Worm (Caenorhabditis elegans) whole organism, L1 larva: ENCODE results near the gene srw-115.
"Not testable (repeated sequence)": the region's sequence is repeated elsewhere in the genome, so short reads cannot be mapped to it uniquely, and the experiment has no call there.

ENCODE experiments used
- aha-1 ChIP-seq: fragments of 150-350 bp; optimal IDR thresholded peaks from 2 replicates; lab custom pipeline; 2014; ENCODE audit warnings: missing biosample characterization, missing genetic modification characterization
- ceh-63 ChIP-seq: fragments of 200-800 bp; sonication (Bioruptor generic); optimal IDR thresholded peaks from 2 replicates; lab custom pipeline; 2018; ENCODE audit warnings: mild to moderate bottlenecking, missing genetic modification characterization, missing compliant biosample characterization
- ceh-88 ChIP-seq: fragments of 200-800 bp; sonication (Bioruptor generic); IDR thresholded peaks from 2 replicates; pipeline ENCODE4 v1.3.6; 2022; ENCODE audit warnings: missing genetic modification characterization, missing compliant biosample characterization
- ces-1 ChIP-seq: fragments of 150-350 bp; optimal IDR thresholded peaks from 2 replicates; lab custom pipeline; 2014; ENCODE audit warnings: missing biosample characterization, missing genetic modification reagents, missing genetic modification characterization
- dsc-1 ChIP-seq: sonication (generic microtip); optimal IDR thresholded peaks from 2 replicates; lab custom pipeline; 2016; ENCODE audit warnings: mild to moderate bottlenecking, missing genetic modification characterization, missing compliant biosample characterization
- efl-1 ChIP-seq, 4 experiments: fragments of 150-350 bp; optimal IDR thresholded peaks in 3 of 4; peaks in 1 of 4; 1 replicate in 1 of 4; 2 replicates in 3 of 4; lab custom pipeline; 2014; ENCODE audit warnings: missing biosample characterization in 2 of 4, missing genetic modification characterization in 2 of 4, missing genetic modification reagents in 2 of 4
- efl-3 ChIP-seq: fragments of 200-800 bp; sonication (Bioruptor generic); optimal IDR thresholded peaks from 2 replicates; lab custom pipeline; 2018; ENCODE audit warnings: mild to moderate bottlenecking, missing genetic modification characterization, missing compliant biosample characterization
- egl-13 ChIP-seq: sonication (generic microtip); optimal IDR thresholded peaks from 2 replicates; lab custom pipeline; 2016; ENCODE audit warnings: missing genotype, missing genetic modification reagents, missing genetic modification characterization, missing compliant biosample characterization
- elt-2 ChIP-seq: sonication (generic microtip); optimal IDR thresholded peaks from 2 replicates; lab custom pipeline; 2016; ENCODE audit warnings: missing genetic modification characterization, mild to moderate bottlenecking, inconsistent platforms, missing compliant biosample characterization, missing genetic modification reagents
- fkh-10 ChIP-seq: sonication (generic microtip); optimal IDR thresholded peaks from 2 replicates; lab custom pipeline; 2017; ENCODE audit warnings: missing biosample characterization, missing genetic modification reagents, missing genetic modification characterization
- hlh-4 ChIP-seq: sonication (generic microtip); optimal IDR thresholded peaks from 2 replicates; lab custom pipeline; 2016; ENCODE audit warnings: mild to moderate bottlenecking, missing genetic modification characterization, missing compliant biosample characterization
- lin-15B ChIP-seq: fragments of 150-350 bp; sonication (generic microtip); optimal IDR thresholded peaks from 3 replicates; lab custom pipeline; 2014; ENCODE audit warnings: missing biosample characterization, missing genetic modification characterization
- lin-39 ChIP-seq: fragments of 150-350 bp; optimal IDR thresholded peaks from 2 replicates; lab custom pipeline; 2014; ENCODE audit warnings: missing biosample characterization, missing genetic modification reagents, missing genetic modification characterization
- mep-1 ChIP-seq: fragments of 150-350 bp; optimal IDR thresholded peaks from 2 replicates; lab custom pipeline; 2014; ENCODE audit warnings: missing biosample characterization, missing genetic modification characterization
- nhr-12 ChIP-seq: sonication (generic microtip); optimal IDR thresholded peaks from 2 replicates; lab custom pipeline; 2017; ENCODE audit warnings: missing biosample characterization, missing genetic modification characterization
- nhr-19 ChIP-seq: fragments of 200-800 bp; sonication (Bioruptor generic); conservative IDR thresholded peaks from 2 replicates; pipeline ENCODE4 v1.3.6; 2022; ENCODE audit warnings: missing genetic modification characterization, missing compliant biosample characterization
- nhr-237 ChIP-seq: fragments of 150-350 bp; optimal IDR thresholded peaks from 2 replicates; lab custom pipeline; 2014; ENCODE audit warnings: missing biosample characterization, missing genetic modification characterization
- nhr-76 ChIP-seq: sonication (generic microtip); optimal IDR thresholded peaks from 2 replicates; lab custom pipeline; 2017; ENCODE audit warnings: missing biosample characterization, missing genetic modification characterization
- nhr-85 ChIP-seq: sonication (generic microtip); peaks from one replicate; lab custom pipeline; 2016; ENCODE audit warnings: missing genetic modification characterization, inconsistent platforms, missing compliant biosample characterization
- nhr-90 ChIP-seq: sonication (generic microtip); optimal IDR thresholded peaks from 2 replicates; lab custom pipeline; 2016; ENCODE audit warnings: mild to moderate bottlenecking, missing genetic modification characterization, missing compliant biosample characterization; ENCODE audit not compliant: poor library complexity
- pax-3 ChIP-seq: fragments of 200-800 bp; sonication (Bioruptor generic); optimal IDR thresholded peaks from 2 replicates; lab custom pipeline; 2018; ENCODE audit warnings: mild to moderate bottlenecking, missing genetic modification characterization, moderate library complexity, missing compliant biosample characterization
- snu-23 ChIP-seq: sonication (generic microtip); optimal IDR thresholded peaks from 2 replicates; lab custom pipeline; 2016; ENCODE audit warnings: missing genetic modification characterization, missing compliant biosample characterization
- sox-4 ChIP-seq: sonication (generic microtip); optimal IDR thresholded peaks from 2 replicates; lab custom pipeline; 2016; ENCODE audit warnings: missing genetic modification characterization, missing compliant biosample characterization
- swsn-7 ChIP-seq: sonication (generic microtip); optimal IDR thresholded peaks from 2 replicates; lab custom pipeline; 2016; ENCODE audit warnings: missing genetic modification characterization, missing compliant biosample characterization
- tlp-1 ChIP-seq: fragments of 150-350 bp; optimal IDR thresholded peaks from 2 replicates; lab custom pipeline; 2014; ENCODE audit warnings: missing biosample characterization, missing genetic modification characterization
- unc-130 ChIP-seq: fragments of 150-350 bp; optimal IDR thresholded peaks from 2 replicates; lab custom pipeline; 2017; ENCODE audit warnings: missing biosample characterization, missing genetic modification characterization, inconsistent platforms
- unc-86 ChIP-seq: sonication (generic microtip); optimal IDR thresholded peaks from 2 replicates; lab custom pipeline; 2016; ENCODE audit warnings: missing genetic modification characterization, missing compliant biosample characterization
- zip-4 ChIP-seq: fragments of 200-800 bp; sonication (Bioruptor generic); optimal IDR thresholded peaks from 2 replicates; lab custom pipeline; 2018; ENCODE audit warnings: mild to moderate bottlenecking, missing genetic modification characterization, moderate library complexity, missing compliant biosample characterization
- ztf-4 ChIP-seq: fragments of 150-350 bp; optimal IDR thresholded peaks from 2 replicates; lab custom pipeline; 2014; ENCODE audit warnings: missing biosample characterization, missing genetic modification characterization

Gene srw-115

DNA sequence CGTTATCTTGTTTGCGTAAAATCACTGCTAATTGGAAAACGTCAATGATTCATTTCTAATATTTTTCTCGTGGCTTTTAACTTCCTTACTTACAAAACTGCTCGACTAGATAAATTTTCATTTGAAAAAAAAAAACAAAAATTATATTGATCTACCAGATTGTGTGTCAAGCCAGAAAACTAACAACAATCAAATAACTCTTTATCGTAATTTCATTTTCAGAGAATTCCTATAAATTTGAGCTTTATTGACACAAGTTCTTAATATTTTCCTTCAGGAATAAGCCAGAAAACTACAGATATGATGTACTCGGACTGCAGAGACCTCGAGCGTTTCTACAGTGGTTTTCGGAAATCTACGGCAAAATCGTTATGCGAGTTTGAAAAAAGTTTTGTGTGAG is 17.4 kb downstream of the srw-115 start, which contains the start of gene srw-124:
Gene srw-124 (plus strand): TSS at position 301 of the 400 bp plus-strand sequence.
- no peak for TF ChIP-seq nhr-12 (tag; lab: Kevin White, UChicago)
- no peak for TF ChIP-seq unc-130 (tag; lab: Kevin White, UChicago)
- TF ChIP-seq lin-15B (tag; lab: Kevin White, UChicago): no peak
- no peak for TF ChIP-seq snu-23 (GFP tag; lab: Kevin White, UChicago)
- TF ChIP-seq nhr-76 (tag; lab: Kevin White, UChicago): no peak
- TF ChIP-seq ceh-63 (GFP tag; lab: Kevin White, UChicago): no peak
- TF ChIP-seq sox-4 (tag; lab: Kevin White, UChicago): no peak
- TF ChIP-seq nhr-85 (tag; lab: Kevin White, UChicago): no peak
- no peak for TF ChIP-seq swsn-7 (tag; lab: Kevin White, UChicago)
- no peak for TF ChIP-seq ceh-88 (GFP tag; lab: Robert Waterston, UW)
- TF ChIP-seq egl-13 (tag; lab: Kevin White, UChicago): no peak
- TF ChIP-seq, all 84 proteins: peak for 0

DNA sequence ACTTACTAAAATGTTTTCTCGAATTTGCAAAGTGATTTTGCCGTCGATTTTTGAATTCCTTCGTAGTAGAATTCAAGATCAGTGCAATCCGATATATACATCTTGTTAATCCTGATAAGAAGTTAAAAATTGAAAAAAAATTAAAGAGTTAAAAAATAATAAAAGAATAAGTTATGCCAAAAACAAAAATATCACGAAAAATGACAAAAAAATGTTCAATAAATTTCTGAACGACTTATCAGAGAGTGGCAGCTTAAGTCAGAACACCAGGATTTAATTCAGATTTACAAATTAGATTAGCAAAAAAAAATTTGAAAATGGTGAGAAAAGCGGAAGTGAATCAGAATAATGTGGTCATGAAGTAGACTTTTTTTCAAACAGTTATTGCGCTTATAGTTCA is 18.4 kb downstream of the srw-115 start, which contains the start of gene srw-123:
Gene srw-123 (minus strand): TSS at position 101 of the 400 bp plus-strand sequence.
- not testable (repeated sequence) for TF ChIP-seq tlp-1 (tag; lab: Kevin White, UChicago); nhr-19; aha-1 (tag; lab: Kevin White, UChicago)

DNA sequence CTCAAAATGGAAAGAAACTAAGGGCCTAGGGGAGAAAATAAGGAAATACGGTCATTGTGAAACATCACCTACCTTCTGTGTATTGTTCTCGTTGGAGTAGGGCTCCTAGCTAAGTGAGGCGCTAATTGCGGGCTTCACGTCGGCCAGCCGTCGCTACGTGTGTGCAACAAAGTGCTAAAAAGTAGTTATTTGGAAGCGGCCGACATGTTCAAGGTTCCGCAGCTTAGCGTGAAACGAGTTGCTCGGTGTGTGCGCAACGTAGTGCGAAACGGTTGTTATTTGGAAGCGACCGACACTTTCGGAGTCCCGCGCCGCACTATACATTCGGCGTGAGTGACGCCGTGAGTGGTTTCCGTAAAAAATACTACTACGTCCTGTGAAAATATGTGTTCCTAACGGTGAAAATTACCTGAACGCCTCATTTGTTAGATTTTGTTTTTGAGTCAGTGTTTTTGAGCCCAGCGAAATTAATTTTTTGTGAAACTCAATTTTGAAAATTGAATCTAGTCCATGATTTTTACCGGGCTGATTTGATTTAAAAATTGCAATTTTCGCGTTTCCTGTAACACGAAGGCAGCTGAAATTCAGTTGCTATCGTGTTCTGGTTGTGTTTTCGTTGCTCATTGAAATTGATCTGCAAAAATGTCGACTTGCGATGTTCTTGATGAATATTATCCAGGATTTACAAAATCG is 22.3 kb downstream of the srw-115 start, which contains the start of gene srw-129:
Gene srw-129 (plus strand): TSS at position 643 of the 693 bp plus-strand sequence.
- TF ChIP-seq unc-86 (tag; lab: Kevin White, UChicago): no peak
- no peak for TF ChIP-seq pax-3 (tag; lab: Kevin White, UChicago)
- TF ChIP-seq ztf-4 (tag; lab: Kevin White, UChicago): no peak
- no peak for TF ChIP-seq mep-1 (tag; lab: Kevin White, UChicago)
- no peak for TF ChIP-seq nhr-90
- TF ChIP-seq zip-4 (GFP tag; lab: Kevin White, UChicago): no peak
- no peak for TF ChIP-seq dsc-1 (tag; lab: Kevin White, UChicago)
- TF ChIP-seq hlh-4: no peak
- no peak for TF ChIP-seq lin-39 (tag; lab: Kevin White, UChicago)
- TF ChIP-seq, all 84 proteins: peak for 0

DNA sequence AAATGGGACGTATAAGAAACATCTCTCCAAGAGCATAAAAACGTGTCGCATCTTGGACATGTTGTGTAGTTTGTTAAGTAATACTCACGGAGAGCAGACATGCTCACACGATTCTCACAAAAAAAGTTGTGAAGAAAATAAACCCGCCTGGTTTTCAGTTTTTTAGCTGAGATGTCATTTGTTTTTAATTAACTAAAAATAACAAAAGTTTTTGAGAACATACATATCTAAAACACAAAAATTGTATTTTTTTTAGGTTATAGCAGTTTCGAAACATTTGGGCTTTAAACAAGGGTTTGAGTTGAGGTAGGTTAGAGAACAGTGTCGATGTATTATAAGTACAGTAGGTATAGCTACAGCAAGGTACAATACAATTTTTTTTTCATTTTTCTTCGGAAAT is 28.9 kb downstream of the srw-115 start, which contains the start of gene srh-88:
Gene srh-88 (minus strand): TSS at position 101 of the 400 bp plus-strand sequence.
- TF ChIP-seq ces-1 (GFP tag; lab: Kevin White, UChicago): no peak
- TF ChIP-seq, all 84 proteins: peak for 0

DNA sequence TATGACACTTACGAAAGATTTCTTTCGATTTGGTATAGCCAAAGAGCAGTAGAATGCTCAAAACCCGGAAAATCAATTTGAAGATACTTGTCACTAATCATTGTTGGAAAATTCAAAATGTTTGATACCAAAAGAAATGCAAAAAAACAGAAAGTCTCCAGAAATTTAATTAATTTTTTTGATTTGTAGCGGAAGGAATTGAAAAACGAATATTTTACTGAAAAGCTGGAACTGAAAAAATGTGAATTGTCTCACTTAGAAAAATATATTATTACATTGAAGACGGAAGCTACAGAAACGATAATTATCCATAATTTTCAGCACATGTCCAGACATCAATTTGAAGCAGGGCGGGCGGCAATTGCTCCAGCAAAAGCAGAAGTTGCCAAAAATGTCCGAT is 30.8 kb downstream of the srw-115 start, which contains the start of gene srw-138:
Gene srw-138 (minus strand): TSS at position 101 of the 400 bp plus-strand sequence.
- TF ChIP-seq nhr-237 (tag; lab: Kevin White, UChicago) (no peak), nhr-76 (tag; lab: Kevin White, UChicago) (no peak), efl-3 (GFP tag; lab: Kevin White, UChicago) (no peak), fkh-10 (GFP tag; lab: Kevin White, UChicago) (no peak)
- TF ChIP-seq, all 84 proteins: peak for 0

DNA sequence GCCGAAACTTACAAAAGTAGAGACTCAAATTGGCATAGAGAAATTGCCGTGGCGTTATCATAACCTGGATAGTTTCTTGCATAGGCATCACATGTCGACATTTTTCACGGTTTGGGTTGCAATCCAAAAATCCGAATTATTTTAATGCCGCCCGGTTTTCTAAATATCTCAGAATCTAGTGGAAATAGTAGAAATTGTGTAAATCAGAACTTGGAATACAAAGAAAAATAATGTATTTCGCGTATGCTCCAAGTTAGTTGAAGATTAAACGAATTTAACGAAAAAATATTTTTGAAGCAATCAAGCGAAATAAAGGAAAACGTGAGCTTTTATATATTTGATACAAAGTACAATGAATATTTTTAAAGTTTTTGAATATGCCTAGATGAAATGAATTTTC is 32.8 kb downstream of the srw-115 start, which contains the start of gene srw-144:
Gene srw-144 (minus strand): TSS at position 101 of the 400 bp plus-strand sequence.
- no peak for TF ChIP-seq efl-1 (optimal IDR thresholded peaks at IDR 0.05; lab: Kevin White, UChicago)
- peak in 1 of 2 experiments; percentile 5 for TF ChIP-seq efl-1 (GFP tag; optimal IDR thresholded peaks at IDR 0.05 in 1 of 2; lab: Kevin White, UChicago)
- TF ChIP-seq elt-2 (tag; lab: Kevin White, UChicago): no peak
